Worm (Caenorhabditis elegans): ENCODE data around the gene irld-2.
A peak's percentile ranks its signal among the peaks of the same experiment; 100 is the strongest.
"Not testable (repeated sequence)": the region's sequence is repeated elsewhere in the genome, so short reads cannot be mapped to it uniquely, and the experiment has no call there.

Gene irld-2

DNA sequence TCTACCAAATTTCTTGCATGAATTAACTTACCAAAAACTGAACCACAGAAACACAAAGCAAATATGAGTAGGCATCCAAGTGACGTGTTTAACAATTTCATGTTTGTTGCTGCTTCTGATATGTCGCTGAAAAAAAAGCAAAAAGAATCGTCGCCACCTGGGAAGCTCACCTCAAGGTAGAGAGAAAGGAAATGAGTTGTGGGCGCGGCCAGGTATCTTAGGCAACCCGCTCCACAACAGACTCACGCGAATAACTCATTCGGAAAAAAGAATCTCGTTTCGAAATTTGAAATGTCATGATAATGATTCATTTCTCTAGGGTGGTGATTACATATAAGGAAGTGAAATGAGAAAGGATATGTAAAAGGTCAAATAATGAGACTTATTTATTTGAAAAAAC lies at the start of gene irld-2:
Gene irld-2 (minus strand): TSS at position 101 of the 400 bp plus-strand sequence.
- TF ChIP-seq dao-5 (tag; optimal IDR thresholded peaks at IDR 0.05) (no peak), W03F9.2 (tag; optimal IDR thresholded peaks at IDR 0.05) (no peak), him-1 (tag; optimal IDR thresholded peaks at IDR 0.05) (no peak)

ce11 chrX:13444267-13444666 lies 49.4 kb upstream of the irld-2 start:
- TF ChIP-seq dao-5 (tag; optimal IDR thresholded peaks at IDR 0.05): no peak
- TF ChIP-seq him-1 (tag; optimal IDR thresholded peaks at IDR 0.05): no peak
- no peak for TF ChIP-seq W03F9.2 (tag; optimal IDR thresholded peaks at IDR 0.05)

DNA sequence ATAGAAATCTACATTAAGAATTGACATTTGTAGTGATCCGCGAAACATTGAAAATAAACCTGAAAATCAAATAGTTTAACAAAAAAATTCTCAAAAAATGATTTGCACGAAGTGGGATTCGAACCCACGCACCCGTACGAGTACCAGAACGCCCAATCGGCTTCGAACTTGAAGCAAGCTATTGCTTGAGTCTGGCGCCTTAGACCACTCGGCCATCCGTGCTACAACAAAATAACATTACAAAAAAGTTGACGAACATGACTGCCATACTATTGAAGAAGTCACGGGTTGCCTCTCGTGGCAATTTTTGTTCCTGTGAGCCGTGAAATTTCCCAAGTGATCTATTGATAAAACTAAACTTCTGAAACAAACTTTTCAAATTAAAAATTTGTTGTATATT lies 48.4 kb upstream of the irld-2 start:
- TF ChIP-seq W03F9.2 (tag; optimal IDR thresholded peaks at IDR 0.05): no peak
- TF ChIP-seq him-1 (tag; optimal IDR thresholded peaks at IDR 0.05): no peak
- TF ChIP-seq dao-5 (tag; optimal IDR thresholded peaks at IDR 0.05): no peak

DNA sequence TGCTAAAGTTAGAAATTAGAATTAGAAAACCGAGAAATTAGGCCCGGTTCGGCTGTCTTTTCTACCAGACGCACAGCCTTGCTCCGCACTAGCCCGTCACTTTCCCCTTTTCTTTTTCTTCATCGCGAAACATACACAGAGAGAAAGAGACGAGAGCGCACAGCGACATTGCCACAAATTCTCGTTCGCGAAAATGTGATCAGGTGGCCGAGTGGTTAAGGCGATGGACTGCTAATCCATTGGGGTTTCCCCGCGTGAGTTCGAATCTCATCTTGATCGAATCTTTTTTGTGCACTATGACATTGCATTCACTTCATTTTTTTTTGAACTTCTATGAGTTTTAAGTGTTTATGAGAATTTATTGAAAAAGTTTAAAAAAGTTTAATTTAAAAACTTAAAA lies 47.6 kb upstream of the irld-2 start:
- TF ChIP-seq W03F9.2 (tag; optimal IDR thresholded peaks at IDR 0.05) (peak; percentile 49), him-1 (tag; optimal IDR thresholded peaks at IDR 0.05) (peak; percentile 9), dao-5 (tag; optimal IDR thresholded peaks at IDR 0.05) (no peak)

DNA sequence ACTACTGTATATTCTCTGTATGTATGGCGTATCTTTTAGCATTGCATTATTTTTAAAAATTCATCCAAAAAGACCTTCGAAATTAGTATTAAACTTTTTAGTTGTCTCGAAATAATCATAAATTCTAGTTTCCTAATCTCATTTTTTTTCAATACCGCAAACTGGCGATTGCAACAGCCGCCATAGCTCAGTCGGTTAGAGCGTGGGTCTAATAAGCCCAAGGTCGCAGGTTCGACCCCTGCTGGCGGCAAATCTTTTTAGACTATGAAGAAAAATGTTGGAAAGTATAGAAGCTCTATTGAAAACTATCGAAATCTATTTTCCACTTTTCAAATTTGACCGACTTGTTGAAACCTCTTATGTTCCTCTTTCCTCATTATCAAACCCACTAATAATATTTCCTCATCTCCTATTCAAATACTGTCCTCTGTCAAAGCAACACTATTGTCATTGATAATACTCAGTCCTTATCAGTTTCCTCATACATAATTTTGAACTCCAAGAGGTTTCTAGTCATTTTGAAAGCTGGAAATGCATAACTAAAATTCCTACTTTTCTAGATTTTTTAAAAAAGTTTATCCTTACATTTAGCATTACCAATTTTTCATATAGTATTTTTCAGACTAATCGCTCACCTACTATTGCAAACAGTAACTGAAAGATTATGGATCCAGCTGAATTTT lies 41.1 kb upstream of the irld-2 start, which contains the start of gene jmjd-3.3:
Gene jmjd-3.3 (plus strand): TSS at position 633 of the 683 bp plus-strand sequence.
- TF ChIP-seq him-1 (tag; optimal IDR thresholded peaks at IDR 0.05): no peak
- TF ChIP-seq dao-5 (tag; optimal IDR thresholded peaks at IDR 0.05): no peak
- TF ChIP-seq W03F9.2 (tag; optimal IDR thresholded peaks at IDR 0.05): no peak

- TF ChIP-seq W03F9.2 (tag; optimal IDR thresholded peaks at IDR 0.05) (no peak), dao-5 (tag; optimal IDR thresholded peaks at IDR 0.05) (no peak), him-1 (tag; optimal IDR thresholded peaks at IDR 0.05) (no peak)
These were observed 40.2 kb upstream of the irld-2 start for ce11 chrX:13435116-13435515.

- not testable (repeated sequence) for TF ChIP-seq dao-5, W03F9.2, him-1 (tag; optimal IDR thresholded peaks at IDR 0.05)
These were observed 36.5 kb upstream of the irld-2 start, which contains the start of gene C29F7.10 for ce11 chrX:13431388-13431787. TSS of gene C29F7.10 (minus strand) at chrX:13431488.

ce11 chrX:13428755-13429154 lies 33.9 kb upstream of the irld-2 start, which contains the start of gene fkh-4:
TSS of gene fkh-4 (minus strand) at chrX:13428855.
- not testable (repeated sequence) for TF ChIP-seq dao-5, W03F9.2, him-1 (tag; optimal IDR thresholded peaks at IDR 0.05)

DNA sequence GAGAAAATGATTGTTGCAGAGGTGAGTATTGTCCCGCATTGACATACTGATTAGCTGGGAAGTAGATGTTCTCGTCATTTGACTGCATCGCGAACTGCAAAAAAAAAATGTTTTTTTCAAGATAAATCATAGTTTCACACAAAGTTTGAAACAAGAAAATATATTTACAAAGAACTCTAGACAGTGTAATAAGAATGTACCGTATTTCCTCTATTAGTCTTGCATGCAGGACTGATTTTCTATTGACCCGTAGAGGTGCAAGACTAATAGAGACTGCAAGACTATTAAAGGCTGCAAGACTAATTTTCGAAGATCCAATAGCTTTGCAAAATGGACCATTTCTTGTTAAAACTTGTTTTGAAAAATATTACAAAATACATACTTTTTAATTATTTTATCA lies 28.5 kb upstream of the irld-2 start, which contains the start of gene fkh-3:
Gene fkh-3 (minus strand): TSS at position 101 of the 400 bp plus-strand sequence.
- TF ChIP-seq him-1 (tag; optimal IDR thresholded peaks at IDR 0.05) (no peak), W03F9.2 (tag; optimal IDR thresholded peaks at IDR 0.05) (no peak), dao-5 (tag; optimal IDR thresholded peaks at IDR 0.05) (no peak)

DNA sequence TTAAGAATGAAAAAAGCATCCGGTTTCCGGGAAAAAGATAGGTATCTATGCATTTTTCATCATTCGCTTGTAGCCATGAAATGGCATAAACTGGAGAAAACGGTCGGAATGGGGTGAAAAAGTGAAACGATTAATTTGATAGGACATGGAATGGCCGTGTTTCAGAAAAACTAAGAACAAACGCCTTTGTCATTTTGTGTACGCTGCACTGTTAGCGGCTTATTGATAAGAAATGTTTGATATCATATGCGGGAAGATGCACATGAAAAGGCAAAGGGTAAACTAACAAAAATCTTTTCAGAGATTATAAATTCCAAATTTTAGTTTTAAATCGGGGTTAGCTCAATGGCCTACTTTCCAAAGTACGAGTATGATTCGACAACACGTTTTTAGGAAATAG lies 26.2 kb upstream of the irld-2 start:
- TF ChIP-seq W03F9.2 (tag; optimal IDR thresholded peaks at IDR 0.05) (no peak), him-1 (tag; optimal IDR thresholded peaks at IDR 0.05) (no peak), dao-5 (tag; optimal IDR thresholded peaks at IDR 0.05) (no peak)

DNA sequence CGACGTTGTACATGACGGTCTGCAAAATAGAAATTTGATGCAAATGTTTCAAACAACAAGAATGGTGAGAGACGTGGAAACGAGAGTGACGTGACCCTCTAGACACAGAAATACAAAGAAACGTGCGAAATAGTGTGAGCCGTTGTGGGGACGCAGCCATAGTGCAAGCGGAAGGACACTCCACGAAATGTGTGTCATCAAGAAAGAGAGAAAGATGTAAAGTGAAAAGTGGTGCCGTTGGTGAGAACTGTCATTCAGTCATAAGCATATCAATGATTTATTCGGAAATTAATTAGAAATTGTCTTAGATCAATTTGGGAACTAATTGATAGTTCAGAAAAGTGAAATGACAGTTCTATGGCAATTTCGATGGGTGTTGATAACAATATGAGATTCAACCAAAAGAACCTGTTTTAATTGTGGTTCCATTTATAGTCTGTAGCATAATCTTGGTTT lies 25.0 kb upstream of the irld-2 start, which contains the start of gene C29F7.3:
Gene C29F7.3 (minus strand): TSS at position 51 of the 456 bp plus-strand sequence.
- TF ChIP-seq W03F9.2 (tag; optimal IDR thresholded peaks at IDR 0.05): no peak
- no peak for TF ChIP-seq him-1 (tag; optimal IDR thresholded peaks at IDR 0.05)
- no peak for TF ChIP-seq dao-5 (tag; optimal IDR thresholded peaks at IDR 0.05)

- no peak for TF ChIP-seq dao-5 (tag; optimal IDR thresholded peaks at IDR 0.05)
- no peak for TF ChIP-seq W03F9.2 (tag; optimal IDR thresholded peaks at IDR 0.05)
- no peak for TF ChIP-seq him-1 (tag; optimal IDR thresholded peaks at IDR 0.05)
These were observed 22.6 kb upstream of the irld-2 start for ce11 chrX:13417479-13417878.

- TF ChIP-seq dao-5 (tag; optimal IDR thresholded peaks at IDR 0.05): no peak
- no peak for TF ChIP-seq him-1 (tag; optimal IDR thresholded peaks at IDR 0.05)
- TF ChIP-seq W03F9.2 (tag; optimal IDR thresholded peaks at IDR 0.05): no peak
These were observed 20.9 kb upstream of the irld-2 start, which contains the start of gene C29F7.2 for ce11 chrX:13415722-13416121. TSS of gene C29F7.2 (plus strand) at chrX:13416078.

- TF ChIP-seq dao-5 (tag; optimal IDR thresholded peaks at IDR 0.05): no peak
- peak; percentile 54 for TF ChIP-seq W03F9.2 (tag; optimal IDR thresholded peaks at IDR 0.05)
- no peak for TF ChIP-seq him-1 (tag; optimal IDR thresholded peaks at IDR 0.05)
These were observed 20.1 kb upstream of the irld-2 start for ce11 chrX:13414974-13415373.

All from whole organism, L4/young adult.